Fruit fly (Drosophila melanogaster) whole organism, prepupa: ENCODE measurements around the gene Ranbp16.
A peak's percentile ranks its signal among the peaks of the same experiment; 100 is the strongest.

Experiments used
- CG11294 ChIP-seq: fragments of 200-800 bp; sonication (Bioruptor generic); IDR thresholded peaks from 2 replicates; pipeline ENCODE4 v1.3.6; 2022; ENCODE audit warnings: missing biosample characterization, missing genetic modification characterization
- CG11762 ChIP-seq: fragments of 200-800 bp; sonication (Bioruptor generic); optimal IDR thresholded peaks from 3 replicates; lab custom pipeline; 2016; ENCODE audit warnings: missing biosample characterization, missing genetic modification characterization; ENCODE audit not compliant: insufficient read depth
- CG15336 ChIP-seq: fragments of 200-800 bp; sonication (Bioruptor generic); IDR thresholded peaks from 2 replicates; pipeline ENCODE4 v1.3.6; 2022; ENCODE audit warnings: missing biosample characterization, missing genetic modification characterization
- CG16779 ChIP-seq: fragments of 200-800 bp; sonication (Bioruptor generic); optimal IDR thresholded peaks from 3 replicates; lab custom pipeline; 2017; ENCODE audit warnings: missing biosample characterization, mild to moderate bottlenecking, missing genetic modification characterization
- CG3032 ChIP-seq: fragments of 200-800 bp; optimal IDR thresholded peaks from 2 replicates; lab custom pipeline; 2019; ENCODE audit warnings: missing biosample characterization, mild to moderate bottlenecking, missing genetic modification characterization, moderate library complexity
- CG3919 ChIP-seq: fragments of 200-800 bp; sonication (Bioruptor generic); optimal IDR thresholded peaks from 3 replicates; lab custom pipeline; 2016; ENCODE audit warnings: missing biosample characterization, missing genetic modification characterization
- CG6163 ChIP-seq: fragments of 200-800 bp; sonication (Bioruptor generic); IDR thresholded peaks from 3 replicates; pipeline ENCODE4 v1.3.6; 2022; ENCODE audit warnings: missing biosample characterization, missing genetic modification characterization
- CG6276 ChIP-seq: fragments of 200-800 bp; sonication (Bioruptor generic); optimal IDR thresholded peaks from 2 replicates; lab custom pipeline; 2017; ENCODE audit warnings: missing biosample characterization, mild to moderate bottlenecking, missing genetic modification characterization
- CG6854 ChIP-seq: fragments of 200-800 bp; sonication (Bioruptor generic); optimal IDR thresholded peaks from 2 replicates; lab custom pipeline; 2017; ENCODE audit warnings: missing biosample characterization, mild to moderate bottlenecking, missing genetic modification characterization
- CG8119 ChIP-seq: fragments of 200-800 bp; sonication (Bioruptor generic); IDR thresholded peaks from 3 replicates; pipeline ENCODE4 v1.3.6; 2022; ENCODE audit warnings: missing biosample characterization, missing genetic modification characterization
- Eip78C ChIP-seq: fragments of 200-800 bp; sonication (Bioruptor generic); peaks from one replicate; lab custom pipeline; 2016; ENCODE audit warnings: missing biosample characterization, missing genetic modification characterization
- Eip93F ChIP-seq: fragments of 200-800 bp; sonication (Bioruptor generic); optimal IDR thresholded peaks from 2 replicates; lab custom pipeline; 2016; ENCODE audit warnings: missing biosample characterization, mild to moderate bottlenecking, missing genetic modification characterization
- Ets21C ChIP-seq: fragments of 200-800 bp; sonication (Bioruptor generic); optimal IDR thresholded peaks from 3 replicates; lab custom pipeline; 2016; ENCODE audit warnings: missing biosample characterization, missing genetic modification characterization
- Ets96B ChIP-seq: fragments of 200-800 bp; optimal IDR thresholded peaks from 2 replicates; lab custom pipeline; 2019; ENCODE audit warnings: missing biosample characterization, mild to moderate bottlenecking, missing genetic modification characterization, moderate library complexity
- Gug ChIP-seq: fragments of 200-800 bp; sonication (Bioruptor generic); IDR thresholded peaks from 2 replicates; pipeline ENCODE4 v1.3.6; 2022; ENCODE audit warnings: missing biosample characterization, missing genetic modification characterization
- Hr38 ChIP-seq: sonication (Bioruptor generic); optimal IDR thresholded peaks from 2 replicates; lab custom pipeline; 2016; ENCODE audit warnings: missing biosample characterization, missing genetic modification characterization
- Hr4 ChIP-seq: fragments of 200-800 bp; sonication (Bioruptor generic); optimal IDR thresholded peaks from 3 replicates; lab custom pipeline; 2016; ENCODE audit warnings: missing biosample characterization, missing genetic modification characterization
- Lpt ChIP-seq: fragments of 200-800 bp; sonication (Bioruptor generic); optimal IDR thresholded peaks from 3 replicates; lab custom pipeline; 2016; ENCODE audit warnings: missing biosample characterization, missing genetic modification characterization
- Met ChIP-seq: fragments of 200-800 bp; sonication (Bioruptor generic); optimal IDR thresholded peaks from 3 replicates; lab custom pipeline; 2016; ENCODE audit warnings: missing biosample characterization, missing genetic modification characterization
- Smox ChIP-seq: fragments of 200-800 bp; sonication (Bioruptor generic); optimal IDR thresholded peaks from 3 replicates; lab custom pipeline; 2016; ENCODE audit warnings: missing biosample characterization, missing genetic modification characterization
- Sox102F ChIP-seq: fragments of 200-800 bp; sonication (Bioruptor generic); optimal IDR thresholded peaks from 2 replicates; lab custom pipeline; 2016; ENCODE audit warnings: missing biosample characterization, mild to moderate bottlenecking, missing genetic modification characterization
- Sox14 ChIP-seq: fragments of 200-800 bp; sonication (Bioruptor generic); optimal IDR thresholded peaks from 3 replicates; lab custom pipeline; 2016; ENCODE audit warnings: missing biosample characterization, missing genetic modification characterization
- Sox15 ChIP-seq: fragments of 200-800 bp; sonication (Bioruptor generic); optimal IDR thresholded peaks from 3 replicates; lab custom pipeline; 2016; ENCODE audit warnings: missing biosample characterization, missing genetic modification characterization
- achi ChIP-seq: fragments of 200-800 bp; sonication (Bioruptor generic); optimal IDR thresholded peaks from 3 replicates; lab custom pipeline; 2016; ENCODE audit warnings: missing biosample characterization, missing genetic modification characterization
- cyc ChIP-seq: fragments of 200-800 bp; sonication (Bioruptor generic); optimal IDR thresholded peaks from 3 replicates; lab custom pipeline; 2016; ENCODE audit warnings: missing biosample characterization, missing genetic modification characterization
- dac ChIP-seq: fragments of 200-800 bp; sonication (Bioruptor generic); optimal IDR thresholded peaks from 2 replicates; lab custom pipeline; 2017; ENCODE audit warnings: missing biosample characterization, mild to moderate bottlenecking, missing genetic modification characterization
- dsx ChIP-seq: fragments of 200-800 bp; optimal IDR thresholded peaks from 3 replicates; lab custom pipeline; 2019; ENCODE audit warnings: missing biosample characterization, mild to moderate bottlenecking, missing genetic modification characterization, moderate library complexity; ENCODE audit not compliant: poor library complexity, severe bottlenecking
- esn ChIP-seq: fragments of 200-800 bp; sonication (Bioruptor generic); optimal IDR thresholded peaks from 2 replicates; lab custom pipeline; 2016; ENCODE audit warnings: missing biosample characterization, mild to moderate bottlenecking, missing genetic modification characterization, moderate library complexity
- fd59A ChIP-seq: fragments of 200-800 bp; sonication (Bioruptor generic); optimal IDR thresholded peaks from 2 replicates; lab custom pipeline; 2017; ENCODE audit warnings: missing biosample characterization, mild to moderate bottlenecking, missing genetic modification characterization, missing genetic modification reagents
- fkh ChIP-seq: fragments of 200-800 bp; sonication (Bioruptor generic); optimal IDR thresholded peaks from 3 replicates; lab custom pipeline; 2017; ENCODE audit warnings: missing biosample characterization, mild to moderate bottlenecking, missing genetic modification characterization, moderate library complexity
- lz ChIP-seq: fragments of 200-800 bp; sonication (Bioruptor generic); optimal IDR thresholded peaks from 3 replicates; lab custom pipeline; 2016; ENCODE audit warnings: missing biosample characterization, missing genetic modification characterization
- pdm3 ChIP-seq: fragments of 200-800 bp; sonication (Bioruptor generic); optimal IDR thresholded peaks from 3 replicates; lab custom pipeline; 2016; ENCODE audit warnings: missing biosample characterization, missing genetic modification characterization
- salr ChIP-seq, 2 experiments: fragments of 200-800 bp; sonication (Bioruptor generic); optimal IDR thresholded peaks; 3 replicates each; lab custom pipeline; 2016 to 2018; ENCODE audit warnings: missing biosample characterization in 2 of 2, missing genetic modification characterization in 2 of 2, mild to moderate bottlenecking in 1 of 2
- ss ChIP-seq, 2 experiments: fragments of 200-800 bp; sonication (Bioruptor generic); optimal IDR thresholded peaks; 2 replicates in 1 of 2; 3 replicates in 1 of 2; lab custom pipeline; 2017 to 2018; ENCODE audit warnings: mild to moderate bottlenecking in 2 of 2, missing biosample characterization in 2 of 2, missing genetic modification characterization in 2 of 2, moderate library complexity in 1 of 2
- svp ChIP-seq: fragments of 200-800 bp; sonication (Bioruptor generic); peaks from one replicate; lab custom pipeline; 2016; ENCODE audit warnings: missing biosample characterization, missing genetic modification characterization
- topi ChIP-seq: fragments of 200-800 bp; sonication (Bioruptor generic); optimal IDR thresholded peaks from 3 replicates; lab custom pipeline; 2016; ENCODE audit warnings: missing biosample characterization, missing genetic modification characterization
- vri ChIP-seq: fragments of 200-800 bp; sonication (Bioruptor generic); optimal IDR thresholded peaks from 3 replicates; lab custom pipeline; 2016; ENCODE audit warnings: missing biosample characterization, mild to moderate bottlenecking, missing genetic modification characterization

The Ranbp16 gene

DNA sequence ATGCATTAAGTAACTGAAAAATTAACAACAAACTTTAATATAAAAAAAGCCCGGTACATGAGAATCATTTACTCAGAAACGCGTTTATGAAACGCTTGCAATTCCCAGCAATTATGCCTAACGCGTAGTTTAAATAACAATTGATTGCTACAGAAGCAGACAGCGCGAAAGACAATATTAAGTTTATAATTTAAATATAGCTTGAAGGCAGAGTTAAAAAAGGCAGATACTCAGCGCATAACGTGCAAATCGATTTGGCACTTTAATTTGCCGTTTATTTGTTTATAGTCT, 7.2 kb upstream of the Ranbp16 start, which contains the start of gene CG8924:
CG8924 (plus strand) TSS at position 122 of the 291 bp plus-strand sequence.
- no peak for TF ChIP-seq Lpt (GFP tag; lab: Kevin White, UChicago)
- peak; percentile 58 for TF ChIP-seq Eip78C (GFP tag; lab: Kevin White, UChicago)
- no peak for TF ChIP-seq CG11294 (GFP tag; lab: Robert Waterston, UW)
- TF ChIP-seq Sox14, result no peak
- TF ChIP-seq, all 60 proteins: peak for 1

DNA sequence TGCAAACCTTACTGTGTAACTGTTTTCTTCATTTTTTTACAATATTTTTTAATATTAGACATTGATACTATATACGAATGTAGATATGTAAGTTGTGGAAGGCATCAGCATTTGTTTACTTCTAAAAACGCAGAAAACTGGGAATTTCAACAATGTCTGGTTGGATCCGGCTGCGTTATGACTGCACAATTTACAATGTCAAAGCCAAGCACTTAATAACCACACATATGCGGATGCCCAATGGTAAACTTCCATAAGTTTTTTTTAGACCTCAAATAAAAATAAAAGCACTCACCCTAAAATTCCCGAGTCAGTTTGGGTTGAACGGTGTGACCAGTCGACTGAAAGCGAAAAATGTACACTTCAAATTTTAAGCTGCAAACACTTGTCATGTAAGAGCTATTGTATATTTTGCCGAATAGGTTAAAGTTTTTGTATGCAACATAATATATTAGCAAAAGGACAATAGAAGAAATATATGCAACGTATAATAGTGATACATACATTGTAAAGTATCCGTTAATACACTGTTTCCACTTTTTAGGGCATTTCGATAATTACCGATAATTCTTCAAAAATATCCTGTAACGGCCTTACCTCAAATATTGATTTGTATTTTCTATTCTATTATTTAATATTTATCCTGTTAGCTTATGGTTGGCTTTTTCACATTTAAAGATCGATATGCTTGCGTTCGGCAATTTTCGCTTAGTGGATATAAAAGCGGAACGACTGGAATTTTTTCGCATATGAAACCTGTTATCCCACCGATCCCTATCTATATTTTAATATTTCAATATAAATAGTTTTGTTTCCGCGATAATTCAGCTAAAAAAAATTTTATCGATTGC, 6.7 kb upstream of the Ranbp16 start, which contains the start of gene Stim:
Stim (minus strand) TSS at position 347 of the 851 bp plus-strand sequence.
- TF ChIP-seq fd59A, result no peak
- no peak for TF ChIP-seq CG3032
- no peak for TF ChIP-seq Ets96B (tag; lab: Kevin White, UChicago)
- peak; percentile 67 for TF ChIP-seq svp (GFP tag; lab: Kevin White, UChicago)
- peak; percentile 70 for TF ChIP-seq dsx (GFP tag; lab: Kevin White, UChicago)
- TF ChIP-seq Sox15 (GFP tag; lab: Kevin White, UChicago), result no peak
- TF ChIP-seq pdm3 (GFP tag; lab: Kevin White, UChicago), result no peak
- no peak for TF ChIP-seq CG15336 (GFP tag; lab: Robert Waterston, UW)
- no peak for TF ChIP-seq Hr38 (GFP tag; lab: Kevin White, UChicago)
- peak; percentile 63 for TF ChIP-seq achi (GFP tag; lab: Kevin White, UChicago)
- TF ChIP-seq salr (GFP tag; optimal IDR thresholded peaks at IDR 0.05; lab: Kevin White, UChicago), result no peak
- TF ChIP-seq, all 60 proteins: peak for 3

DNA sequence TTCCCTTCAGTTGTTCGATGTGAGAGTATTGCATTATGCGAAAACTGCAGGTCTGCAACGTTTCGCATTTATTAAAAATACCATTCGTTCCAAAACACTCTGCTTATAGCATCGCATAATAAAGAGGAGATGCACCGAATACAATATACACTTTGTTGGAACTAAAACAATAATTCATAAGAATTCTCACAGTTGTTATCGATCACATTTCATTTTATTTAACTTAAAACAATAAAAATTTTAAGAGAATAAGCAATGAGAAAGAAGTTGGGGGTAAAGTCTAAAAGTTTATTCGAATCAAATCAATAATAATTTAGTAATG, 520 bp upstream of the Ranbp16 start:
- TF ChIP-seq vri (GFP tag; lab: Kevin White, UChicago), result no peak
- TF ChIP-seq lz, result peak; percentile 16
- TF ChIP-seq Sox102F (GFP tag; lab: Kevin White, UChicago), result no peak
- TF ChIP-seq Hr4, result peak; percentile 33
- no peak for TF ChIP-seq CG16779 (tag; lab: Kevin White, UChicago)
- TF ChIP-seq Smox (GFP tag; lab: Kevin White, UChicago), result no peak
- no peak for TF ChIP-seq Met (GFP tag; lab: Kevin White, UChicago)
- TF ChIP-seq Eip93F, result no peak
- no peak for TF ChIP-seq cyc (GFP tag; lab: Kevin White, UChicago)
- TF ChIP-seq ss (GFP tag; optimal IDR thresholded peaks at IDR 0.05; lab: Kevin White, UChicago), result no peak
- no peak for TF ChIP-seq CG6276 (GFP tag; lab: Kevin White, UChicago)
- TF ChIP-seq CG6854 (GFP tag; lab: Kevin White, UChicago), result no peak
- TF ChIP-seq achi (GFP tag; lab: Kevin White, UChicago), result no peak
- peak; percentile 30 for TF ChIP-seq CG3032
- TF ChIP-seq Eip78C (GFP tag; lab: Kevin White, UChicago), result peak; percentile 64
- TF ChIP-seq Gug, result no peak
- no peak for TF ChIP-seq CG3919
- TF ChIP-seq Ets21C (GFP tag; lab: Kevin White, UChicago), result no peak

DNA sequence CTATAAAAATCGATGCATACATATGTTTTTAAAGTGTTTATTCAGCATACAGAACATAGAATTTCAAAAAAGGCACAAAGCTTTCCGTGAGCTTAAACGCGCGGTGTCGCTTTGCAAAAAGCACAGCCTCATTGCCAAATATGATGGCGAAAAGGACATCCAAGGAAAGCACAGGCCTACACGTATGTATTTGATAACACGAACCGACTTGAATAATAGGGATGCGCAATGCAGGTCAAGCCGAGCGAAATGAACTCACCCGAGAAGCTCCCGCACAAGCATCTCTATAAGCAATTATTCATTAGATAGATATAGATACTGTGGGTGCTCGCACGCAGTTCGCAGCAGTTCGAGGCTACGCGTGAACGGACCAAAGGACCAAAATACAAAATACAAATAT, 8.9 kb downstream of the Ranbp16 start, which contains the start of gene Lcch3:
Lcch3 (plus strand) TSS at position 301 of the 400 bp plus-strand sequence.
- TF ChIP-seq topi, result no peak
- TF ChIP-seq Lpt (GFP tag; lab: Kevin White, UChicago), result no peak
- no peak for TF ChIP-seq CG16779 (tag; lab: Kevin White, UChicago)
- TF ChIP-seq Gug, result no peak
- TF ChIP-seq, all 60 proteins: peak for 0

DNA sequence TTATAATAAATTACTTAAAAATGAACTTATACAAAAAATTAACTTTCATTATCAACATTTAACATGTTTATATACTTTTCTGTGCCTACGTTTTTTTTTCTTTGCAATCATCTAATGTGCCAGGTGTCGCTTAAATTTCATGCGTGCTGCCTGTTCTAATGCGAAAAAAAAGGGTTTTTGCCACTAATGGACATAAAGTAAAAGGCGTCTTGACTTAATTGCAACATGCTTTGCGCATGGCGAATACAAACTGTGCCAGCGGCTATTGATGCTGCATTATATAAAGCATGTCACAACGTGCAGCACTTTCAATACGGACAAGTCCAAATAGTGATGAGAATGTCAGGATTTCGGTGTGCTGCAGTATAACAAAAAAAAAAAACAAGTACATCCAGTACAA, 12.0 kb downstream of the Ranbp16 start, which contains the start of gene CG8916:
CG8916 (plus strand) TSS at position 301 of the 400 bp plus-strand sequence.
- TF ChIP-seq Ets21C (GFP tag; lab: Kevin White, UChicago) (no peak), Eip93F (no peak), dac (GFP tag; lab: Kevin White, UChicago) (no peak), CG8119 (GFP tag; lab: Robert Waterston, UW) (no peak), CG11762 (GFP tag; lab: Kevin White, UChicago) (no peak), Smox (GFP tag; lab: Kevin White, UChicago) (no peak), esn (GFP tag; lab: Kevin White, UChicago) (no peak), CG6163 (GFP tag; lab: Robert Waterston, UW) (no peak), fkh (no peak)
- TF ChIP-seq, all 60 proteins: peak for 0
